Worm (Caenorhabditis elegans): ENCODE measurements around the gene irld-62.

- no peak for TF ChIP-seq hnd-1 (tag; optimal IDR thresholded peaks at IDR 0.05)
- no peak for TF ChIP-seq hmbx-1 (tag; optimal IDR thresholded peaks at IDR 0.05)
- TF ChIP-seq scrt-1 (GFP tag; IDR thresholded peaks at IDR 0.05), result no peak
- no peak for TF ChIP-seq ama-1 (optimal IDR thresholded peaks at IDR 0.05)
- TF ChIP-seq tbx-11 (GFP tag; IDR thresholded peaks at IDR 0.05), result no peak
- TF ChIP-seq sea-1 (GFP tag; conservative IDR thresholded peaks at IDR 0.05), result no peak
- no peak for TF ChIP-seq ets-7 (tag; optimal IDR thresholded peaks at IDR 0.05)
- TF ChIP-seq flt-1 (GFP tag; IDR thresholded peaks at IDR 0.05), result no peak
- TF ChIP-seq tra-4 (tag; optimal IDR thresholded peaks at IDR 0.05), result no peak
Observed at ce11 chrV:15344481-15344880, 33.6 kb downstream of the irld-62 start, which contains the start of gene wrt-8.
